Fruit fly (Drosophila melanogaster): ENCODE data around the gene Imp.
A peak's percentile ranks its signal among the peaks of the same experiment; 100 is the strongest.

The Imp gene

DNA sequence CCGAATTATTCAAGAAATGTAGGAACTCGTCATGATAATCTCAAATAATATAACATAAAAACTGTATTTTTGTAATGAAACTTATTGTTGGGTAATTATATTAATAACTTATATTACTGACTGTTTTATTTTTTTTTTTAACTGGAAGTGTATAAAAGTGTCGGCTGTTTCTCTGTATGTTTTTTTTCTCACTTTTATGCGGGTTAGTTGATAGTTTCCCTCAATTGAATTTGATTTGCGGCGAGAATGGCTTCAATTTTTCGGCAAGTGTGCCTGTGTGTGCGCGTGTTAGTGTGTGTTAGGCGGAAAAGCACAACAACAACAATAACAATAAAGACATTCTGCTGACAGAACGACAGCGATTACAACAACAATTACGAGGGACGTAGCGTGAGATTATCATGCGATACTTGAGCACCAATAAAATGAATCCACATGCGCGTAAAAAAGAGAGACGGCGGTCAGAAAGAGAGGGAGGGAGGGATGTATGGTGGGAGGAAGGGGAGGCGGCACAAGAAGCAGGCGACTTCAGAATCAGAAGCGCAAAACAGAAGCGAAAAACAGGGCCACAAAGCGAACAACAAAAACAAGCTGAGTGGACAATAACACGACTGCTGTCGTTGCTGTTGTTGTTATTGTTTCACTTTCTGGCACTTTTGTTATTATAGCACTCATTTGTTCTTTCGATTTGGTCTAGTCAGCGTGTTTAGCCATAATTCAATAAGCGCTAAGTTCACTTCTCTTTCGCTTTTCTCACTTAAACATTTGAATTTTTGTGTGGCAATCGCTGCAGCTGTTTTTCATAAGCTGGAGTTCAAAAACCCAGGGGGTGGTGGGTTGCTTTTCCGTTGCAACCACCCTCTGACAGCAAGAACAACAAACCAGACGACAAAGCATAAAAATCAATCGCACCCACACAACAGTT is 60.9 kb downstream of the Imp start (continued):
- no peak for TF ChIP-seq jigr1 (GFP tag; IDR thresholded peaks at IDR 0.05)
- peak; percentile 19 for TF ChIP-seq ftz-f1 (GFP tag; optimal IDR thresholded peaks at IDR 0.05)
- no peak for TF ChIP-seq CG11093 (GFP tag; IDR thresholded peaks at IDR 0.05)
- no peak for TF ChIP-seq CG32772 (GFP tag; IDR thresholded peaks at IDR 0.05)
- TF ChIP-seq dan (GFP tag; IDR thresholded peaks at IDR 0.05), result no peak
- TF ChIP-seq yki (optimal IDR thresholded peaks at IDR 0.05), result no peak
- TF ChIP-seq cwo (GFP tag; optimal IDR thresholded peaks at IDR 0.05), result peak; percentile 76
- TF ChIP-seq Hr3 (GFP tag; optimal IDR thresholded peaks at IDR 0.05), result peak; percentile 13
- no peak for TF ChIP-seq Dad (GFP tag; optimal IDR thresholded peaks at IDR 0.05)
- peak in 1 of 2 experiments; percentile 61 for TF ChIP-seq Hr51 (GFP tag; optimal IDR thresholded peaks at IDR 0.05)
- peak; percentile 33 for TF ChIP-seq Hey (tag; optimal IDR thresholded peaks at IDR 0.05)
- TF ChIP-seq CG14050 (GFP tag; IDR thresholded peaks at IDR 0.05), result no peak
- TF ChIP-seq CG7745 (tag; optimal IDR thresholded peaks at IDR 0.05), result no peak
- no peak for TF ChIP-seq slp2 (GFP tag; optimal IDR thresholded peaks at IDR 0.05)
- peak; percentile 32; the same call in 1 of the 3 replicates for TF ChIP-seq Aef1 (GFP tag; IDR thresholded peaks at IDR 0.05)
- TF ChIP-seq H2.0 (GFP tag; IDR thresholded peaks at IDR 0.05), result no peak
- no peak for TF ChIP-seq cato (GFP tag; optimal IDR thresholded peaks at IDR 0.05; ENCODE audit: borderline replicate concordance)
- no peak for TF ChIP-seq tx (GFP tag; optimal IDR thresholded peaks at IDR 0.05)
- TF ChIP-seq CG10462 (GFP tag; optimal IDR thresholded peaks at IDR 0.05), result no peak
- TF ChIP-seq CG9876 (GFP tag; optimal IDR thresholded peaks at IDR 0.05), result no peak
- TF ChIP-seq NFAT (GFP tag; IDR thresholded peaks at IDR 0.05), result 0 out of 2 replicates have a peak, but pooled peaks have one; percentile 13
- no peak for TF ChIP-seq CG13123 (GFP tag; optimal IDR thresholded peaks at IDR 0.05)
- no peak for TF ChIP-seq crc (GFP tag; optimal IDR thresholded peaks at IDR 0.05)
- no peak for TF ChIP-seq ase (GFP tag; IDR thresholded peaks at IDR 0.05)
- no peak for TF ChIP-seq CG14965 (GFP tag; optimal IDR thresholded peaks at IDR 0.05; ENCODE audit: borderline replicate concordance)
- no peak for TF ChIP-seq NC2α (GFP tag; optimal IDR thresholded peaks at IDR 0.05)
- TF ChIP-seq Deaf1 (tag; optimal IDR thresholded peaks at IDR 0.05), result peak; percentile 6
- no peak for TF ChIP-seq Neu2 (GFP tag; optimal IDR thresholded peaks at IDR 0.05; ENCODE audit: borderline replicate concordance)
- no peak for TF ChIP-seq Six4 (GFP tag; optimal IDR thresholded peaks at IDR 0.05)
- TF ChIP-seq otp (GFP tag; IDR thresholded peaks at IDR 0.05), result no peak
- TF ChIP-seq CG6272 (GFP tag; IDR thresholded peaks at IDR 0.05), result no peak
- no peak for TF ChIP-seq CG8944 (GFP tag; optimal IDR thresholded peaks at IDR 0.05)
- TF ChIP-seq fd96Cb (tag; optimal IDR thresholded peaks at IDR 0.05), result peak; percentile 26
- peak; percentile 18 for TF ChIP-seq CG10979 (tag; optimal IDR thresholded peaks at IDR 0.05)
- TF ChIP-seq zfh1 (GFP tag; IDR thresholded peaks at IDR 0.05), result no peak
- TF ChIP-seq vnd (GFP tag; IDR thresholded peaks at IDR 0.05; ENCODE audit: partially characterized antibody), result no peak
- TF ChIP-seq bsh (GFP tag; optimal IDR thresholded peaks at IDR 0.05), result peak in 1 of 2 experiments; percentile 30
- peak; percentile 61 for TF ChIP-seq CG2120 (GFP tag; optimal IDR thresholded peaks at IDR 0.05)
- no peak for TF ChIP-seq CG15696 (tag; optimal IDR thresholded peaks at IDR 0.05)
- TF ChIP-seq chm (GFP tag; IDR thresholded peaks at IDR 0.05), result peak; percentile 37; the same call in 1 of the 2 replicates
- TF ChIP-seq croc (GFP tag; conservative IDR thresholded peaks at IDR 0.05), result no peak
- TF ChIP-seq Mes4 (GFP tag; optimal IDR thresholded peaks at IDR 0.05), result no peak
- TF ChIP-seq Ravus (GFP tag; IDR thresholded peaks at IDR 0.05), result no peak
- no peak for TF ChIP-seq bigmax (GFP tag; optimal IDR thresholded peaks at IDR 0.05)
- no peak for TF ChIP-seq CG16863 (GFP tag; optimal IDR thresholded peaks at IDR 0.05)
- no peak for TF ChIP-seq tna (GFP tag; IDR thresholded peaks at IDR 0.05; ENCODE audit: partially characterized antibody)
- no peak for TF ChIP-seq Max (GFP tag; optimal IDR thresholded peaks at IDR 0.05)
- no peak for TF ChIP-seq Fer2 (tag; optimal IDR thresholded peaks at IDR 0.05)
- TF ChIP-seq Scr (GFP tag; IDR thresholded peaks at IDR 0.05; ENCODE audit: partially characterized antibody), result peak; percentile 9; the same call in 1 of the 2 replicates
